Fruit fly (Drosophila melanogaster): ENCODE results near the gene PyK.

DNA sequence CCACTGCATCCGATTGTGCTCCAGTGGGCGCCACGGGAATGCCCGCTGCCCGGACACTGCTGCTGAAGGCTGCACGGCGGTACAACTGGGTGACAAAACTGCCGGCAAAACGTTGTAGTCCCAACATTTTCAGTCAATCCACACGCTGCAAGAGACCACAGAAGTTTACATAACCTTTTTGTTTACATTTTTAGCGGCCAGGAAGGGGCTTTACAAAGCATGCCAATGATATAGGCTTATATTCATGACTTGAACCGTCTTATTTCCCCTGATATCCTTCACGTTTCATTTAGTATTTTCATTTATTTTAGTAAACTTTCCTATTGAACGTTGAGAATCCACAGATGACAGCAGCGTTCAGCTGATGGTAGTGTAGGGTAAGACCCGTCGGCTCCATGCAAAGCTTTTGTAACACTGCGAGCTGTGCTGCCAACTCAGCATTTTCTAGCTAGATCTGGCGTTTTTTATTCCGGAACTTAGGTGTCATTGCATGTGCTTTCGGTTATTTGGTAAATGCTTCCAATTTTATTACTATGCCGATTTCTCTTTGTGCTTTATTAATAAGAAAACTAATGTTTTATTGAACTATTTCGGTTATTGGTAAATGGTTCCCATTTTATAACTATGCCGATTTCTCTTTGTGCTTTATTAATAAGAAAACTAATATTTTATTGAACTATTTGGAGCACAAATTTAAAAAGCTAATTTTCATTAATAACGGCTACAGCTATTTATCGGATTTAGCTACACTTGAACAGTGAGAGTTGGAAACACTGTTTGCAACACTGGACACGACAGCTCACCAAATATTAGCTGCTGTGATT, 43.4 kb downstream of the PyK start, which contains the start of the genes CG13850 and lqfR:
- TF ChIP-seq CG33017 (tag; optimal IDR thresholded peaks at IDR 0.05) (peak; percentile 61), CG7101 (tag; optimal IDR thresholded peaks at IDR 0.05) (peak; percentile 81), CG11617 (GFP tag; optimal IDR thresholded peaks at IDR 0.05) (peak; percentile 84), cnc (optimal IDR thresholded peaks at IDR 0.05) (no peak)
